Fruit fly (Drosophila melanogaster): ENCODE measurements around the gene Hers.

Hers gene

dm6 chrX:19851989-19852307 lies 14.0 kb upstream of the Hers start, which contains the start of the genes pico and Nup205 (continued):
- no peak for TF ChIP-seq CG13123 (GFP tag; optimal IDR thresholded peaks at IDR 0.05)
- TF ChIP-seq CG6791 (GFP tag; IDR thresholded peaks at IDR 0.05; ENCODE audit: partially characterized antibody) = peak; percentile 86
- TF ChIP-seq slbo (GFP tag; IDR thresholded peaks at IDR 0.05) = peak; percentile 26; the same call in 1 of the 2 replicates
- TF ChIP-seq Side (GFP tag; optimal IDR thresholded peaks at IDR 0.05) = no peak
- peak; percentile 55; the same call in 1 of the 3 replicates for TF ChIP-seq CG14860 (GFP tag; IDR thresholded peaks at IDR 0.05; ENCODE audit: partially characterized antibody)
- peak; percentile 33 for TF ChIP-seq bcd (GFP tag; optimal IDR thresholded peaks at IDR 0.05)
- no peak for TF ChIP-seq crc (GFP tag; optimal IDR thresholded peaks at IDR 0.05)
- no peak for TF ChIP-seq emc (GFP tag; optimal IDR thresholded peaks at IDR 0.05)
- no peak for TF ChIP-seq Hey (tag; optimal IDR thresholded peaks at IDR 0.05)
- TF ChIP-seq rib (GFP tag; IDR thresholded peaks at IDR 0.05) = no peak
- TF ChIP-seq bowl (GFP tag; IDR thresholded peaks at IDR 0.05) = no peak
- TF ChIP-seq CG18476 (GFP tag; optimal IDR thresholded peaks at IDR 0.05) = no peak
- peak; percentile 88 for TF ChIP-seq CG42726 (GFP tag; IDR thresholded peaks at IDR 0.05; ENCODE audit: partially characterized antibody)
- no peak for TF ChIP-seq CG12155 (GFP tag; optimal IDR thresholded peaks at IDR 0.05)
- TF ChIP-seq Sin3A (optimal IDR thresholded peaks at IDR 0.05) = peak; percentile 57
- no peak for TF ChIP-seq D19A (tag; optimal IDR thresholded peaks at IDR 0.05)
- TF ChIP-seq CG1647 (GFP tag; optimal IDR thresholded peaks at IDR 0.05) = no peak
- no peak for TF ChIP-seq Vsx1 (GFP tag; optimal IDR thresholded peaks at IDR 0.05)
- TF ChIP-seq CG14441 (GFP tag; IDR thresholded peaks at IDR 0.05) = no peak
- no peak for TF ChIP-seq Sox100B (GFP tag; optimal IDR thresholded peaks at IDR 0.05)
- peak; percentile 55 for TF ChIP-seq NC2β (GFP tag; optimal IDR thresholded peaks at IDR 0.05)
- peak; percentile 98 for TF ChIP-seq Dref (GFP tag; IDR thresholded peaks at IDR 0.05)
- TF ChIP-seq CG33213 (GFP tag; optimal IDR thresholded peaks at IDR 0.05) = peak; percentile 87
- no peak for TF ChIP-seq CG17385 (GFP tag; optimal IDR thresholded peaks at IDR 0.05)
- no peak for TF ChIP-seq CG8388 (GFP tag; optimal IDR thresholded peaks at IDR 0.05)
- peak; percentile 63 for TF ChIP-seq CG16863 (GFP tag; optimal IDR thresholded peaks at IDR 0.05)
- no peak for TF ChIP-seq corto (GFP tag; optimal IDR thresholded peaks at IDR 0.05)
- TF ChIP-seq Max (GFP tag; optimal IDR thresholded peaks at IDR 0.05) = peak; percentile 10
- TF ChIP-seq CG10462 (GFP tag; optimal IDR thresholded peaks at IDR 0.05) = no peak
- no peak for TF ChIP-seq CG12219 (GFP tag; optimal IDR thresholded peaks at IDR 0.05)
- peak; percentile 68 for TF ChIP-seq CG34224 (GFP tag; IDR thresholded peaks at IDR 0.05; ENCODE audit: partially characterized antibody)
- no peak for TF ChIP-seq odd (GFP tag; optimal IDR thresholded peaks at IDR 0.05)
- 0 out of 2 replicates have a peak, but pooled peaks have one; percentile 21 for TF ChIP-seq CG17328 (GFP tag; IDR thresholded peaks at IDR 0.05)
- no peak for TF ChIP-seq Blimp-1 (GFP tag; optimal IDR thresholded peaks at IDR 0.05)
- no peak for TF ChIP-seq ac (GFP tag; optimal IDR thresholded peaks at IDR 0.05)
- peak; percentile 70 for TF ChIP-seq vnd (GFP tag; IDR thresholded peaks at IDR 0.05; ENCODE audit: partially characterized antibody)
- no peak for TF ChIP-seq CG6813 (GFP tag; optimal IDR thresholded peaks at IDR 0.05)
- TF ChIP-seq gsb (GFP tag; IDR thresholded peaks at IDR 0.05) = no peak
- peak; percentile 39 for TF ChIP-seq zfh2 (GFP tag; optimal IDR thresholded peaks at IDR 0.05)
- TF ChIP-seq oc (tag; optimal IDR thresholded peaks at IDR 0.05) = no peak
- peak; percentile 3 for TF ChIP-seq Chrac-16 (GFP tag; optimal IDR thresholded peaks at IDR 0.05)
- no peak for TF ChIP-seq CG6854 (GFP tag; optimal IDR thresholded peaks at IDR 0.05)
- TF ChIP-seq CG13775 (GFP tag; optimal IDR thresholded peaks at IDR 0.05) = peak; percentile 15
- no peak for TF ChIP-seq Deaf1 (tag; optimal IDR thresholded peaks at IDR 0.05)
- TF ChIP-seq Med (GFP tag) = peak; percentile 95
- peak; percentile 72; the same call in 1 of the 2 replicates for TF ChIP-seq ato (GFP tag; IDR thresholded peaks at IDR 0.05; ENCODE audit: partially characterized antibody)
- peak; percentile 64 for TF ChIP-seq grn (GFP tag; optimal IDR thresholded peaks at IDR 0.05)
- peak; percentile 48 for TF ChIP-seq ewg (GFP tag; optimal IDR thresholded peaks at IDR 0.05)
- no peak for TF ChIP-seq CG30431 (GFP tag; optimal IDR thresholded peaks at IDR 0.05)
- TF ChIP-seq trem (tag; optimal IDR thresholded peaks at IDR 0.05) = peak; percentile 67
- no peak for TF ChIP-seq CG5953 (GFP tag; IDR thresholded peaks at IDR 0.05)
- peak; percentile 30 for TF ChIP-seq maf-S (GFP tag; optimal IDR thresholded peaks at IDR 0.05)
